Fruit fly (Drosophila melanogaster) whole organism, embryonic: ENCODE measurements around the gene Lmpt.
A peak's percentile ranks its signal among the peaks of the same experiment; 100 is the strongest.

Source experiments
- Bgb ChIP-seq: fragments of 200-800 bp; sonication (Bioruptor generic); IDR thresholded peaks from 2 replicates; pipeline ENCODE4 v1.3.6; 2022; ENCODE audit warnings: missing biosample characterization, missing genetic modification characterization; ENCODE audit not compliant: partially characterized antibody
- Bteb2 ChIP-seq: fragments of 200-800 bp; sonication (Bioruptor generic); optimal IDR thresholded peaks from 2 replicates; lab custom pipeline; 2016; ENCODE audit warnings: missing biosample characterization, missing genetic modification characterization
- CG15601 ChIP-seq: fragments of 200-800 bp; sonication (Bioruptor generic); optimal IDR thresholded peaks from 3 replicates; lab custom pipeline; 2019; ENCODE audit warnings: missing biosample characterization, mild to moderate bottlenecking, missing genetic modification characterization, moderate library complexity
- CG1792 ChIP-seq: fragments of 200-800 bp; sonication (Bioruptor generic); optimal IDR thresholded peaks from 2 replicates; lab custom pipeline; 2016; ENCODE audit warnings: missing biosample characterization, missing genetic modification characterization
- CG3163 ChIP-seq: fragments of 200-800 bp; sonication (Bioruptor generic); optimal IDR thresholded peaks from 3 replicates; lab custom pipeline; 2016; ENCODE audit warnings: missing biosample characterization, missing genetic modification characterization
- CG6272 ChIP-seq: fragments of 200-800 bp; sonication (Bioruptor generic); IDR thresholded peaks from 2 replicates; pipeline ENCODE4 v1.3.6; 2022; ENCODE audit warnings: missing biosample characterization, missing genetic modification characterization
- CG6683 ChIP-seq: fragments of 200-800 bp; sonication (Bioruptor generic); optimal IDR thresholded peaks from 2 replicates; lab custom pipeline; 2017; ENCODE audit warnings: missing biosample characterization, mild to moderate bottlenecking, missing genetic modification characterization, missing genetic modification reagents
- CG7928 ChIP-seq: fragments of 200-800 bp; sonication (Bioruptor generic); optimal IDR thresholded peaks from 2 replicates; lab custom pipeline; 2017; ENCODE audit warnings: missing biosample characterization, mild to moderate bottlenecking, missing genetic modification characterization
- CG8089 ChIP-seq: fragments of 200-800 bp; sonication (Bioruptor generic); optimal IDR thresholded peaks from 3 replicates; lab custom pipeline; 2016; ENCODE audit warnings: missing biosample characterization, missing genetic modification characterization
- CG9215 ChIP-seq: fragments of 200-800 bp; sonication (Bioruptor generic); IDR thresholded peaks from 2 replicates; pipeline ENCODE4 v1.3.6; 2022; ENCODE audit warnings: missing biosample characterization, missing genetic modification characterization
- CTCF ChIP-seq: fragments of 200-800 bp; sonication (Bioruptor generic); optimal IDR thresholded peaks from 2 replicates; lab custom pipeline; 2017; ENCODE audit warnings: missing biosample characterization, mild to moderate bottlenecking, missing genetic modification characterization, moderate library complexity
- Deaf1 ChIP-seq: fragments of 200-800 bp; optimal IDR thresholded peaks from 3 replicates; lab custom pipeline; 2019; ENCODE audit warnings: missing biosample characterization, mild to moderate bottlenecking, missing genetic modification characterization, moderate library complexity
- Ets65A ChIP-seq: fragments of 200-800 bp; sonication (Bioruptor generic); peaks from one replicate; lab custom pipeline; 2016; ENCODE audit warnings: missing biosample characterization, missing genetic modification characterization
- Hr39 ChIP-seq: fragments of >200 bp; optimal IDR thresholded peaks from 2 replicates; lab custom pipeline; 2017
- NC2β ChIP-seq: fragments of 200-800 bp; sonication (Bioruptor generic); optimal IDR thresholded peaks from 2 replicates; lab custom pipeline; 2016; ENCODE audit warnings: missing biosample characterization, missing genetic modification characterization
- NfI ChIP-seq: fragments of 200-800 bp; sonication (Bioruptor generic); optimal IDR thresholded peaks from 3 replicates; lab custom pipeline; 2018; ENCODE audit warnings: missing biosample characterization, mild to moderate bottlenecking, missing genetic modification characterization, moderate library complexity
- Oaz ChIP-seq: fragments of 200-800 bp; sonication (Bioruptor generic); IDR thresholded peaks from 2 replicates; pipeline ENCODE4 v1.3.6; 2022; ENCODE audit warnings: missing biosample characterization, missing genetic modification characterization
- cato ChIP-seq: fragments of 200-800 bp; sonication (Bioruptor generic); optimal IDR thresholded peaks from 2 replicates; lab custom pipeline; 2016; ENCODE audit warnings: missing biosample characterization, missing genetic modification characterization, borderline replicate concordance
- cg ChIP-seq: fragments of 200-800 bp; sonication (Bioruptor generic); optimal IDR thresholded peaks from 3 replicates; lab custom pipeline; 2019; ENCODE audit warnings: missing biosample characterization, mild to moderate bottlenecking, missing genetic modification characterization, moderate library complexity
- chinmo ChIP-seq: fragments of 200-800 bp; sonication (Bioruptor generic); IDR thresholded peaks from 4 replicates; pipeline ENCODE4 v1.3.6; 2022; ENCODE audit warnings: missing biosample characterization, missing genetic modification characterization; ENCODE audit not compliant: partially characterized antibody
- croc ChIP-seq: fragments of 200-800 bp; sonication (Bioruptor generic); conservative IDR thresholded peaks from 3 replicates; pipeline ENCODE4 v1.3.6; 2022; ENCODE audit warnings: missing biosample characterization, missing genetic modification characterization
- crol ChIP-seq: fragments of 200-800 bp; sonication (Bioruptor generic); IDR thresholded peaks from 2 replicates; pipeline ENCODE4 v1.3.6; 2022; ENCODE audit warnings: missing biosample characterization, missing genetic modification characterization
- crp ChIP-seq, 2 experiments: fragments of 200-800 bp; sonication (Bioruptor generic); optimal IDR thresholded peaks; 2 replicates in 1 of 2; 3 replicates in 1 of 2; lab custom pipeline; 2017; ENCODE audit warnings: missing biosample characterization in 2 of 2, missing genetic modification characterization in 2 of 2, mild to moderate bottlenecking in 1 of 2, moderate library complexity in 1 of 2
- exex ChIP-seq: fragments of 200-800 bp; sonication (Bioruptor generic); optimal IDR thresholded peaks from 4 replicates; lab custom pipeline; 2018; ENCODE audit warnings: missing biosample characterization, mild to moderate bottlenecking, missing genetic modification characterization, moderate library complexity
- hbn ChIP-seq: fragments of 200-800 bp; sonication (Bioruptor generic); IDR thresholded peaks from 2 replicates; pipeline ENCODE4 v1.3.6; 2022; ENCODE audit warnings: missing biosample characterization, missing genetic modification characterization; ENCODE audit not compliant: partially characterized antibody
- kni ChIP-seq: fragments of 200-800 bp; sonication (Bioruptor generic); optimal IDR thresholded peaks from 3 replicates; lab custom pipeline; 2017; ENCODE audit warnings: mild to moderate bottlenecking, missing biosample characterization, missing genetic modification reagents, missing genetic modification characterization
- knrl ChIP-seq: fragments of 200-800 bp; sonication (Bioruptor generic); IDR thresholded peaks from 3 replicates; pipeline ENCODE4 v1.3.6; 2022; ENCODE audit warnings: missing biosample characterization, missing genetic modification characterization; ENCODE audit not compliant: partially characterized antibody
- maf-S ChIP-seq: fragments of 200-800 bp; sonication (Bioruptor generic); optimal IDR thresholded peaks from 2 replicates; lab custom pipeline; 2016; ENCODE audit warnings: missing biosample characterization, missing genetic modification characterization
- mld ChIP-seq: fragments of 200-800 bp; sonication (Bioruptor generic); IDR thresholded peaks from 3 replicates; pipeline ENCODE4 v1.3.6; 2022; ENCODE audit warnings: missing biosample characterization, missing genetic modification characterization; ENCODE audit not compliant: partially characterized antibody
- nom ChIP-seq: fragments of 200-800 bp; sonication (Bioruptor generic); optimal IDR thresholded peaks from 2 replicates; lab custom pipeline; 2017; ENCODE audit warnings: missing biosample characterization, missing genetic modification characterization, mild to moderate bottlenecking, moderate library complexity, missing genetic modification reagents
- odd ChIP-seq: fragments of 200-800 bp; sonication (Bioruptor generic); optimal IDR thresholded peaks from 2 replicates; lab custom pipeline; 2017; ENCODE audit warnings: missing biosample characterization, mild to moderate bottlenecking, missing genetic modification characterization
- pzg ChIP-seq: fragments of 200-800 bp; sonication (Bioruptor generic); optimal IDR thresholded peaks from 3 replicates; lab custom pipeline; 2018; ENCODE audit warnings: missing biosample characterization, mild to moderate bottlenecking, missing genetic modification characterization, moderate library complexity
- schlank ChIP-seq: fragments of 200-800 bp; sonication (Bioruptor generic); optimal IDR thresholded peaks from 2 replicates; lab custom pipeline; 2018; ENCODE audit warnings: missing biosample characterization, mild to moderate bottlenecking, missing genetic modification characterization
- sim ChIP-seq: fragments of 200-800 bp; sonication (Bioruptor generic); IDR thresholded peaks from 2 replicates; pipeline ENCODE4 v1.3.6; 2022; ENCODE audit warnings: missing biosample characterization, missing genetic modification characterization
- slbo ChIP-seq: fragments of 200-800 bp; sonication (Bioruptor generic); IDR thresholded peaks from 2 replicates; pipeline ENCODE4 v1.3.6; 2022; ENCODE audit warnings: missing biosample characterization, missing genetic modification characterization
- ttk ChIP-seq: fragments of 200-800 bp; sonication (Bioruptor generic); IDR thresholded peaks from 2 replicates; pipeline ENCODE4 v2.1.2; 2022; ENCODE audit warnings: missing biosample characterization, missing genetic modification characterization
- usp ChIP-seq: fragments of >200 bp; optimal IDR thresholded peaks from 2 replicates; lab custom pipeline; 2017; ENCODE audit warnings: missing biosample characterization, missing genetic modification characterization
- vvl ChIP-seq: fragments of 200-800 bp; sonication (Bioruptor generic); IDR thresholded peaks from 2 replicates; pipeline ENCODE4 v1.3.6; 2022; ENCODE audit warnings: missing biosample characterization, missing genetic modification characterization

Gene Lmpt

dm6 chr3L:16930522-16930921 lies 65.4 kb downstream of the Lmpt start (continued):
- TF ChIP-seq Bgb (GFP tag; lab: Robert Waterston, UW): 0 out of 2 replicates have a peak, but pooled peaks have one; percentile 20
- TF ChIP-seq cg: peak; percentile 8
- peak; percentile 25 for TF ChIP-seq pzg (GFP tag; lab: Kevin White, UChicago)
- peak; percentile 45 for TF ChIP-seq crol
- 0 out of 2 replicates have a peak, but pooled peaks have one; percentile 32 for TF ChIP-seq Oaz (GFP tag; lab: Robert Waterston, UW)
- no peak for TF ChIP-seq NfI (GFP tag; lab: Kevin White, UChicago)
- TF ChIP-seq CTCF: peak; percentile 85
- TF ChIP-seq, all 482 proteins: peak for 32

- TF ChIP-seq crp (GFP tag; optimal IDR thresholded peaks at IDR 0.05; lab: Kevin White, UChicago): no peak
- TF ChIP-seq cato (GFP tag; lab: Kevin White, UChicago): no peak
- TF ChIP-seq Ets65A (GFP tag; lab: Kevin White, UChicago): peak; percentile 57
- peak; percentile 2 for TF ChIP-seq kni
- TF ChIP-seq maf-S: no peak
- TF ChIP-seq CG9215 (GFP tag; lab: Robert Waterston, UW): no peak
- 0 out of 2 replicates have a peak, but pooled peaks have one; percentile 11 for TF ChIP-seq vvl (GFP tag; lab: Robert Waterston, UW)
- no peak for TF ChIP-seq Hr39 (lab: Kevin White, UChicago)
- TF ChIP-seq CG8089: no peak
- no peak for TF ChIP-seq CG6272 (GFP tag; lab: Robert Waterston, UW)
- TF ChIP-seq usp: no peak
- no peak for TF ChIP-seq slbo (GFP tag; lab: Robert Waterston, UW)
- TF ChIP-seq schlank (tag; lab: Kevin White, UChicago): no peak
- peak; percentile 23 for TF ChIP-seq nom (GFP tag; lab: Kevin White, UChicago)
- TF ChIP-seq odd: no peak
- peak; percentile 74 for TF ChIP-seq CG3163 (GFP tag; lab: Kevin White, UChicago)
- TF ChIP-seq CG15601: no peak
- no peak for TF ChIP-seq sim
- TF ChIP-seq CG6683 (GFP tag; lab: Kevin White, UChicago): no peak
- no peak for TF ChIP-seq Bteb2 (GFP tag; lab: Kevin White, UChicago)
Observed at dm6 chr3L:16935284-16935683, 70.2 kb downstream of the Lmpt start, which contains the start of gene CG11905. Gene CG11905, minus strand, starts transcription at chr3L:16935536.

dm6 chr3L:16936689-16937088 lies 71.6 kb downstream of the Lmpt start:
- TF ChIP-seq Deaf1 (tag; lab: Kevin White, UChicago): peak; percentile 35
- no peak for TF ChIP-seq CG1792 (GFP tag; lab: Kevin White, UChicago)

- no peak for TF ChIP-seq NC2β (GFP tag; lab: Kevin White, UChicago)
- no peak for TF ChIP-seq mld (GFP tag; lab: Robert Waterston, UW)
- TF ChIP-seq CG7928 (GFP tag; lab: Kevin White, UChicago): no peak
- no peak for TF ChIP-seq exex (tag; lab: Kevin White, UChicago)
- no peak for TF ChIP-seq knrl
- TF ChIP-seq chinmo (GFP tag; lab: Robert Waterston, UW): no peak
- no peak for TF ChIP-seq hbn (GFP tag; lab: Robert Waterston, UW)
- TF ChIP-seq croc (GFP tag; lab: Robert Waterston, UW): no peak
- no peak for TF ChIP-seq ttk (GFP tag; lab: Robert Waterston, UW)
Observed at dm6 chr3L:16938852-16939251, 73.8 kb downstream of the Lmpt start, which contains the start of gene CG13022. Gene CG13022, minus strand, starts transcription at chr3L:16938952.
